Worm (Caenorhabditis elegans) whole organism, L2 larva: Measurements from ENCODE around the gene T23F6.3.
"Not testable (repeated sequence)": the region's sequence is repeated elsewhere in the genome, so short reads cannot be mapped to it uniquely, and the experiment has no call there.

Source experiments
- C34F6.9 ChIP-seq: fragments of 150-350 bp; optimal IDR thresholded peaks from 2 replicates; lab custom pipeline; 2014; ENCODE audit warnings: missing biosample characterization, missing genetic modification characterization
- Y55F3AM.14 ChIP-seq: fragments of 200-800 bp; sonication (Bioruptor generic); optimal IDR thresholded peaks from 2 replicates; lab custom pipeline; 2018; ENCODE audit warnings: mild to moderate bottlenecking, missing genetic modification characterization, missing compliant biosample characterization
- ZK546.5 ChIP-seq: sonication (generic microtip); optimal IDR thresholded peaks from 2 replicates; lab custom pipeline; 2017; ENCODE audit warnings: missing biosample characterization, missing genetic modification characterization
- aly-2 ChIP-seq: fragments of 150-350 bp; optimal IDR thresholded peaks from 2 replicates; lab custom pipeline; 2014; ENCODE audit warnings: missing biosample characterization, missing genetic modification characterization
- blmp-1 ChIP-seq: sonication (generic microtip); optimal IDR thresholded peaks from 2 replicates; lab custom pipeline; 2017; ENCODE audit warnings: missing genetic modification characterization, mild to moderate bottlenecking, missing compliant biosample characterization, antibody characterized with exemption, moderate library complexity; ENCODE audit not compliant: insufficient read depth
- ceh-82 ChIP-seq: fragments of 150-350 bp; optimal IDR thresholded peaks from 2 replicates; lab custom pipeline; 2014; ENCODE audit warnings: missing biosample characterization, missing genetic modification characterization
- egl-27 ChIP-seq: sonication (generic microtip); optimal IDR thresholded peaks from 3 replicates; lab custom pipeline; 2017; ENCODE audit warnings: missing biosample characterization, missing genetic modification reagents, missing genetic modification characterization
- elt-3 ChIP-seq: sonication (generic microtip); optimal IDR thresholded peaks from 2 replicates; lab custom pipeline; 2017; ENCODE audit warnings: missing biosample characterization, missing genetic modification characterization
- fos-1 ChIP-seq: fragments of 150-350 bp; optimal IDR thresholded peaks from 2 replicates; lab custom pipeline; 2014; ENCODE audit warnings: missing biosample characterization, missing genetic modification characterization
- gmeb-1 ChIP-seq: fragments of 150-350 bp; optimal IDR thresholded peaks from 2 replicates; lab custom pipeline; 2014; ENCODE audit warnings: missing biosample characterization, missing genetic modification characterization
- lin-39 ChIP-seq: fragments of 150-350 bp; optimal IDR thresholded peaks from 2 replicates; lab custom pipeline; 2014; ENCODE audit warnings: missing biosample characterization, missing genetic modification reagents, missing genetic modification characterization
- lsy-2 ChIP-seq, 2 experiments: fragments of 150-350 bp in 1 of 2; sonication (generic microtip) in 1 of 2; optimal IDR thresholded peaks; 2 replicates each; lab custom pipeline; 2014 to 2017; ENCODE audit warnings: missing biosample characterization in 2 of 2, missing genetic modification characterization in 2 of 2
- mab-5 ChIP-seq: fragments of 150-350 bp; optimal IDR thresholded peaks from 2 replicates; lab custom pipeline; 2014; ENCODE audit warnings: missing biosample characterization, missing genetic modification characterization
- mbf-1 ChIP-seq: sonication (generic microtip); optimal IDR thresholded peaks from 2 replicates; lab custom pipeline; 2017; ENCODE audit warnings: missing biosample characterization, missing genetic modification characterization
- nhr-11 ChIP-seq: fragments of 150-350 bp; optimal IDR thresholded peaks from 2 replicates; lab custom pipeline; 2014; ENCODE audit warnings: missing biosample characterization, missing genetic modification characterization
- nhr-12 ChIP-seq: fragments of 150-350 bp; optimal IDR thresholded peaks from 2 replicates; lab custom pipeline; 2014; ENCODE audit warnings: missing biosample characterization, missing genetic modification characterization
- nhr-129 ChIP-seq: fragments of 150-350 bp; optimal IDR thresholded peaks from 2 replicates; lab custom pipeline; 2014; ENCODE audit warnings: missing biosample characterization, missing genetic modification characterization
- nhr-23 ChIP-seq: fragments of 150-350 bp; optimal IDR thresholded peaks from 2 replicates; lab custom pipeline; 2014; ENCODE audit warnings: missing biosample characterization, missing genetic modification reagents, missing genetic modification characterization
- nhr-237 ChIP-seq: fragments of 150-350 bp; optimal IDR thresholded peaks from 2 replicates; lab custom pipeline; 2014; ENCODE audit warnings: missing biosample characterization, missing genetic modification characterization
- skn-1 ChIP-seq: sonication (generic microtip); optimal IDR thresholded peaks from 2 replicates; lab custom pipeline; 2017; ENCODE audit warnings: missing biosample characterization, missing genetic modification characterization
- snpc-4 ChIP-seq: fragments of 150-350 bp; optimal IDR thresholded peaks from 2 replicates; lab custom pipeline; 2014; ENCODE audit warnings: missing biosample characterization, missing genetic modification characterization
- unc-55 ChIP-seq: fragments of 150-350 bp; sonication (generic microtip); optimal IDR thresholded peaks from 3 replicates; lab custom pipeline; 2014; ENCODE audit warnings: missing biosample characterization, missing genetic modification reagents, missing genetic modification characterization
- ztf-4 ChIP-seq: fragments of 150-350 bp; optimal IDR thresholded peaks from 2 replicates; lab custom pipeline; 2014; ENCODE audit warnings: missing biosample characterization, missing genetic modification characterization

Gene T23F6.3

DNA sequence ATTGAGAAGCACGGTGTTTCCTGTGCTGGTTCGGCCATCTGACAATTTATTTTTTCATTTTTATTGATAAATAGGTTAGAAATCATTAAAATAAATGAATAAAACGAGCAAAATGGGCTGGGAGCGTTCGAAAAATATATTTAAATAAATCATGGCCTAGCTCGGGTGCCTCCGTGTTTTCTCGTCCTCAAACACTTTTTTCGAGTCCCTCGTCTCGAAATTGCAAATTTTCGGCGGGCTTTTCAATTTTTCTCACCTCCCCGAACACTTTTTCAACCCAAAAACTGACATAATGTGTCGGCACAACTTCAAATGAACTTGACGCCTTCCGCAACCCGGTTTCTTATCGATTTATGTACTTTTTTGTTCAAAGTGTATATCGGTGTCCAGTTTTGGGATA is 40.2 kb downstream of the T23F6.3 start, which contains the start of gene prmt-9:
Gene prmt-9, minus strand, starts transcription at position 38 of the 400 bp plus-strand sequence.
- TF ChIP-seq gmeb-1 (peak; percentile 27), blmp-1 (tag; lab: Kevin White, UChicago) (no peak), lsy-2 (tag; optimal IDR thresholded peaks at IDR 0.05; lab: Kevin White, UChicago) (peak in 1 of 2 experiments; percentile 5), mab-5 (tag; lab: Kevin White, UChicago) (no peak), C34F6.9 (tag; lab: Kevin White, UChicago) (peak; percentile 9), unc-55 (GFP tag; lab: Kevin White, UChicago) (peak; percentile 19)

DNA sequence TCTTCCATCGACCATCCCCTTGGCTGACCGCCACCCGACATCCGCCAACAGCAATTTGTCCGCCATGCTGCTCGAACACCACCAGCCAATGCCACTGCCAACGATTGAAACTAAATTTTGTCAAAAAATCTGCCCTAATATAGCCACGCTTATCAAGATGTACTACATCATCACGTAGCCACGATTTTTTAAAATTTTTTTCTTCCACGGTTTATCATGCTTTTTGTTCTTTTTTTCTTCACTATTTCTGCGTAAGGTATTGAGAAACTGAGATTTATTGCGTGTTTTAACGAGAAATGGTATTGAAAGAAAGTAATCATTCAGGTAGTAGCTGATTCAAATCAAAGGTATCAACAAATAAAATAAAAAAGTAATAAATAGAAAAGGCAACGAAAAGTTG is 47.4 kb downstream of the T23F6.3 start, which contains the start of gene T23B5.6:
Gene T23B5.6, minus strand, starts transcription at position 101 of the 400 bp plus-strand sequence.
- not testable (repeated sequence) for TF ChIP-seq egl-27, mbf-1, ceh-82 (tag; lab: Kevin White, UChicago)

DNA sequence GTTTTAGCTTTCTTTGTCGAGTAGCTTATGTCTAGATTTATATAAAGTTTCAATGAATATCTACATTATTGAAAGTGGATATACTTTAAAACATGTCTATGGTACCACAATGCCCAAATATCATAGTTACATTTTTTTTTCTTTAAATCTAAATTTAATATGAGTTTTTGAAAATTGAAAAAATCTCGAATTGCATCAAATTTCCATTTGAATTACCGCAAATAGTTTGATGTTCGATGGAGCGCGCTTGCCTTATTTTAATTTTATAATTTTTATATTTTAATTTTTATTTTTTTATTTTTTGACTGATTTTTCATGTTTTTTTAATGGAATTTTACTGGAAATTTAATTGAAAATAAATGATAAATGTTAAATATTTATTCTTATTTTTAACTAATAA is 49.9 kb downstream of the T23F6.3 start, which contains the start of gene T23B5.4:
Gene T23B5.4, plus strand, starts transcription at position 301 of the 400 bp plus-strand sequence.
- TF ChIP-seq skn-1 (tag; lab: Kevin White, UChicago) (no peak), nhr-237 (tag; lab: Kevin White, UChicago) (no peak), nhr-12 (no peak), egl-27 (tag; lab: Kevin White, UChicago) (no peak), Y55F3AM.14 (no peak), nhr-23 (no peak), elt-3 (tag; lab: Kevin White, UChicago) (no peak), fos-1 (tag; lab: Kevin White, UChicago) (no peak), aly-2 (tag; lab: Kevin White, UChicago) (no peak), snpc-4 (tag; lab: Kevin White, UChicago) (no peak), nhr-129 (no peak), nhr-11 (tag; lab: Kevin White, UChicago) (no peak), lin-39 (tag; lab: Kevin White, UChicago) (no peak), ZK546.5 (tag; lab: Kevin White, UChicago) (no peak), ztf-4 (tag; lab: Kevin White, UChicago) (no peak)
